Worm (Caenorhabditis elegans): ENCODE results near the gene pud-4.

- TF ChIP-seq lin-11 (tag; optimal IDR thresholded peaks at IDR 0.05) (no peak), ceh-14 (tag; optimal IDR thresholded peaks at IDR 0.05) (no peak), gmeb-2 (tag; optimal IDR thresholded peaks at IDR 0.05) (no peak), pha-4 (tag; optimal IDR thresholded peaks at IDR 0.05) (no peak), ceh-24 (tag; optimal IDR thresholded peaks at IDR 0.05) (no peak), ttx-3 (tag; optimal IDR thresholded peaks at IDR 0.05) (no peak), pax-1 (tag; optimal IDR thresholded peaks at IDR 0.05) (no peak), ama-1 (optimal IDR thresholded peaks at IDR 0.05) (no peak), ceh-22 (tag; optimal IDR thresholded peaks at IDR 0.05) (no peak), ceh-9 (tag; optimal IDR thresholded peaks at IDR 0.05) (no peak), hlh-30 (tag; optimal IDR thresholded peaks at IDR 0.05; ENCODE audit: insufficient read depth) (no peak), sox-4 (tag; optimal IDR thresholded peaks at IDR 0.05) (no peak), tbx-2 (tag; optimal IDR thresholded peaks at IDR 0.05) (no peak)
Measured at ce11 chrV:2306383-2306782, 20.1 kb upstream of the pud-4 start.

All from whole organism, late embryonic.